Worm (Caenorhabditis elegans) whole organism, late embryonic: ENCODE data around the gene fbxb-55.

ENCODE experiments used
- F13H6.1 ChIP-seq: sonication (generic microtip); optimal IDR thresholded peaks from 2 replicates; lab custom pipeline; 2016; ENCODE audit warnings: missing genetic modification characterization, missing compliant biosample characterization
- K02D7.2 ChIP-seq: sonication (generic microtip); optimal IDR thresholded peaks from 2 replicates; lab custom pipeline; 2017; ENCODE audit warnings: mild to moderate bottlenecking, missing genetic modification characterization, missing compliant biosample characterization
- T23F11.4 ChIP-seq: fragments of 200-800 bp; sonication (Bioruptor generic); optimal IDR thresholded peaks from 2 replicates; lab custom pipeline; 2018; ENCODE audit warnings: mild to moderate bottlenecking, missing genetic modification characterization, missing compliant biosample characterization
- ceh-14 ChIP-seq: sonication (generic microtip); optimal IDR thresholded peaks from 2 replicates; lab custom pipeline; 2016; ENCODE audit warnings: missing genotype, missing genetic modification characterization, missing compliant biosample characterization
- ceh-19 ChIP-seq: fragments of 200-800 bp; sonication (Bioruptor generic); optimal IDR thresholded peaks from 2 replicates; lab custom pipeline; 2018; ENCODE audit warnings: mild to moderate bottlenecking, missing genetic modification characterization, missing compliant biosample characterization
- ceh-2 ChIP-seq: sonication (generic microtip); optimal IDR thresholded peaks from 2 replicates; lab custom pipeline; 2016; ENCODE audit warnings: missing genotype, missing genetic modification characterization, missing compliant biosample characterization
- ceh-30 ChIP-seq: fragments of 150-350 bp; optimal IDR thresholded peaks from 2 replicates; lab custom pipeline; 2014; ENCODE audit warnings: missing biosample characterization, missing genetic modification characterization
- ceh-45 ChIP-seq: fragments of 200-800 bp; sonication (Bioruptor generic); IDR thresholded peaks from 2 replicates; pipeline ENCODE4 v1.3.6; 2022; ENCODE audit warnings: missing genetic modification reagents, missing genetic modification characterization, missing compliant biosample characterization
- ceh-6 ChIP-seq: fragments of 200-800 bp; sonication (Bioruptor generic); optimal IDR thresholded peaks from 2 replicates; lab custom pipeline; 2018; ENCODE audit warnings: mild to moderate bottlenecking, missing genetic modification characterization, missing compliant biosample characterization
- ceh-9 ChIP-seq: sonication (generic microtip); optimal IDR thresholded peaks from 2 replicates; lab custom pipeline; 2016; ENCODE audit warnings: mild to moderate bottlenecking, missing genetic modification characterization, inconsistent platforms, missing compliant biosample characterization
- che-1 ChIP-seq: sonication (generic microtip); optimal IDR thresholded peaks from 2 replicates; lab custom pipeline; 2016; ENCODE audit warnings: mild to moderate bottlenecking, missing genetic modification characterization, missing compliant biosample characterization
- dmd-4 ChIP-seq: sonication (generic microtip); optimal IDR thresholded peaks from 2 replicates; lab custom pipeline; 2016; ENCODE audit warnings: borderline replicate concordance, missing genetic modification characterization, missing compliant biosample characterization
- elt-2 ChIP-seq: sonication (generic microtip); optimal IDR thresholded peaks from 2 replicates; lab custom pipeline; 2016; ENCODE audit warnings: missing genetic modification reagents, missing genetic modification characterization, missing compliant biosample characterization
- fax-1 ChIP-seq: sonication (generic microtip); optimal IDR thresholded peaks from 2 replicates; lab custom pipeline; 2016; ENCODE audit warnings: missing genotype, missing genetic modification characterization, missing compliant biosample characterization
- fkh-10 ChIP-seq: fragments of 150-350 bp; optimal IDR thresholded peaks from 2 replicates; lab custom pipeline; 2014; ENCODE audit warnings: missing biosample characterization, missing genetic modification reagents, missing genetic modification characterization
- fkh-6 ChIP-seq: sonication (generic microtip); optimal IDR thresholded peaks from 2 replicates; lab custom pipeline; 2016; ENCODE audit warnings: missing genetic modification characterization, missing compliant biosample characterization
- gmeb-2 ChIP-seq: sonication (generic microtip); optimal IDR thresholded peaks from 2 replicates; lab custom pipeline; 2016; ENCODE audit warnings: missing genetic modification characterization, inconsistent platforms, missing compliant biosample characterization
- hlh-15 ChIP-seq: sonication (generic microtip); optimal IDR thresholded peaks from 2 replicates; lab custom pipeline; 2016; ENCODE audit warnings: missing genetic modification characterization, missing compliant biosample characterization
- hlh-30 ChIP-seq: sonication (generic microtip); optimal IDR thresholded peaks from 2 replicates; lab custom pipeline; 2017; ENCODE audit warnings: antibody characterized with exemption, missing genetic modification characterization, missing compliant biosample characterization; ENCODE audit not compliant: insufficient read depth
- hlh-8 ChIP-seq: sonication (generic microtip); optimal IDR thresholded peaks from 2 replicates; lab custom pipeline; 2016; ENCODE audit warnings: missing genotype, missing genetic modification characterization, missing compliant biosample characterization
- lim-6 ChIP-seq: sonication (generic microtip); optimal IDR thresholded peaks from 2 replicates; lab custom pipeline; 2016; ENCODE audit warnings: missing genetic modification characterization, missing compliant biosample characterization
- nfya-1 ChIP-seq: sonication (generic microtip); optimal IDR thresholded peaks from 2 replicates; lab custom pipeline; 2017; ENCODE audit warnings: missing genetic modification characterization, mild to moderate bottlenecking, missing compliant biosample characterization, antibody characterized with exemption, moderate library complexity
- nhr-11 ChIP-seq: fragments of 150-350 bp; optimal IDR thresholded peaks from 2 replicates; lab custom pipeline; 2014; ENCODE audit warnings: missing biosample characterization, missing genetic modification characterization
- nhr-232 ChIP-seq: sonication (generic microtip); optimal IDR thresholded peaks from 2 replicates; lab custom pipeline; 2016; ENCODE audit warnings: missing genetic modification characterization, missing compliant biosample characterization
- npax-4 ChIP-seq: sonication (generic microtip); optimal IDR thresholded peaks from 2 replicates; lab custom pipeline; 2016; ENCODE audit warnings: missing genetic modification characterization, missing compliant biosample characterization
- odd-2 ChIP-seq: sonication (generic microtip); optimal IDR thresholded peaks from 2 replicates; lab custom pipeline; 2017; ENCODE audit warnings: antibody characterized with exemption, mild to moderate bottlenecking, missing genetic modification characterization, missing compliant biosample characterization
- pag-3 ChIP-seq: sonication (generic microtip); optimal IDR thresholded peaks from 2 replicates; lab custom pipeline; 2016; ENCODE audit warnings: missing compliant biosample characterization, missing genetic modification characterization, borderline replicate concordance
- pax-1 ChIP-seq: fragments of 150-350 bp; optimal IDR thresholded peaks from 2 replicates; lab custom pipeline; 2014; ENCODE audit warnings: missing biosample characterization, missing genetic modification characterization
- pha-4 ChIP-seq: fragments of 150-350 bp; optimal IDR thresholded peaks from 2 replicates; lab custom pipeline; 2018; ENCODE audit warnings: missing biosample characterization, missing genetic modification reagents, missing genetic modification characterization
- pros-1 ChIP-seq: fragments of 150-350 bp; optimal IDR thresholded peaks from 2 replicates; lab custom pipeline; 2014; ENCODE audit warnings: missing biosample characterization, missing genetic modification reagents, missing genetic modification characterization
- rnt-1 ChIP-seq: sonication (generic microtip); optimal IDR thresholded peaks from 2 replicates; lab custom pipeline; 2016; ENCODE audit warnings: missing genetic modification characterization, missing compliant biosample characterization
- tbx-2 ChIP-seq: sonication (generic microtip); optimal IDR thresholded peaks from 2 replicates; lab custom pipeline; 2016; ENCODE audit warnings: missing genetic modification characterization, missing compliant biosample characterization
- tbx-7 ChIP-seq: sonication (generic microtip); optimal IDR thresholded peaks from 2 replicates; lab custom pipeline; 2016; ENCODE audit warnings: missing genotype, missing genetic modification characterization, missing compliant biosample characterization
- ttx-3 ChIP-seq: sonication (generic microtip); optimal IDR thresholded peaks from 2 replicates; lab custom pipeline; 2016; ENCODE audit warnings: missing genetic modification reagents, missing genetic modification characterization, missing compliant biosample characterization
- unc-3 ChIP-seq, 2 experiments: fragments of 200-800 bp in 1 of 2; sonication (Bioruptor generic) in 1 of 2; sonication (generic microtip) in 1 of 2; conservative IDR thresholded peaks in 1 of 2; optimal IDR thresholded peaks in 1 of 2; 2 replicates each; pipeline versions ENCODE4 v1.3.6 to Lab custom; 2016 to 2022; ENCODE audit warnings: missing compliant biosample characterization in 2 of 2, missing genetic modification characterization in 2 of 2, missing genetic modification reagents in 1 of 2
- unc-42 ChIP-seq: sonication (generic microtip); optimal IDR thresholded peaks from 2 replicates; lab custom pipeline; 2016; ENCODE audit warnings: missing genotype, missing genetic modification characterization, missing compliant biosample characterization

Gene fbxb-55

ce11 chrIV:4096940-4097339 is 28.4 kb downstream of the fbxb-55 start:
- TF ChIP-seq ceh-6 (GFP tag; lab: Kevin White, UChicago) (no peak), tbx-7 (tag; lab: Kevin White, UChicago) (no peak), nhr-232 (tag; lab: Kevin White, UChicago) (no peak), unc-42 (tag; lab: Kevin White, UChicago) (no peak), hlh-30 (tag; lab: Kevin White, UChicago) (no peak), ceh-45 (no peak), K02D7.2 (tag; lab: Kevin White, UChicago) (no peak), ceh-2 (tag; lab: Kevin White, UChicago) (no peak), gmeb-2 (tag; lab: Kevin White, UChicago) (no peak), ttx-3 (tag; lab: Kevin White, UChicago) (no peak), dmd-4 (no peak), nfya-1 (tag; lab: Kevin White, UChicago) (no peak), T23F11.4 (no peak), ceh-19 (GFP tag; lab: Kevin White, UChicago) (no peak), ceh-30 (no peak), nhr-11 (no peak), tbx-2 (tag; lab: Kevin White, UChicago) (no peak), fkh-6 (no peak), F13H6.1 (tag; lab: Kevin White, UChicago) (no peak)

- no peak for TF ChIP-seq ttx-3 (tag; lab: Kevin White, UChicago)
- no peak for TF ChIP-seq gmeb-2 (tag; lab: Kevin White, UChicago)
- no peak for TF ChIP-seq npax-4 (tag; lab: Kevin White, UChicago)
- no peak for TF ChIP-seq odd-2 (tag; lab: Kevin White, UChicago)
- TF ChIP-seq fax-1: no peak
- TF ChIP-seq hlh-30 (tag; lab: Kevin White, UChicago): no peak
- no peak for TF ChIP-seq ceh-6 (GFP tag; lab: Kevin White, UChicago)
- TF ChIP-seq pros-1: no peak
- no peak for TF ChIP-seq che-1
- no peak for TF ChIP-seq pax-1
- TF ChIP-seq hlh-15 (tag; lab: Kevin White, UChicago): no peak
- TF ChIP-seq unc-3 (GFP tag; conservative IDR thresholded peaks at IDR 0.05; lab: Robert Waterston, UW): no peak
- TF ChIP-seq unc-3 (tag; optimal IDR thresholded peaks at IDR 0.05; lab: Kevin White, UChicago): no peak
- no peak for TF ChIP-seq hlh-8 (tag; lab: Kevin White, UChicago)
- no peak for TF ChIP-seq tbx-7 (tag; lab: Kevin White, UChicago)
- no peak for TF ChIP-seq tbx-2 (tag; lab: Kevin White, UChicago)
- no peak for TF ChIP-seq pag-3 (tag; lab: Kevin White, UChicago)
- no peak for TF ChIP-seq rnt-1 (tag; lab: Kevin White, UChicago)
- no peak for TF ChIP-seq elt-2 (tag; lab: Kevin White, UChicago)
- TF ChIP-seq pha-4 (tag; lab: Kevin White, UChicago): no peak
- no peak for TF ChIP-seq dmd-4
Measured at ce11 chrIV:4099773-4100172, 31.2 kb downstream of the fbxb-55 start.

ce11 chrIV:4102720-4103119 is 34.1 kb downstream of the fbxb-55 start, which contains the start of gene ubc-1:
Gene ubc-1 (plus strand): TSS chrIV:4103020.
- no peak for TF ChIP-seq nhr-11
- no peak for TF ChIP-seq ceh-9 (tag; lab: Kevin White, UChicago)
- no peak for TF ChIP-seq fkh-10
- no peak for TF ChIP-seq lim-6
- TF ChIP-seq pha-4 (tag; lab: Kevin White, UChicago): no peak

DNA sequence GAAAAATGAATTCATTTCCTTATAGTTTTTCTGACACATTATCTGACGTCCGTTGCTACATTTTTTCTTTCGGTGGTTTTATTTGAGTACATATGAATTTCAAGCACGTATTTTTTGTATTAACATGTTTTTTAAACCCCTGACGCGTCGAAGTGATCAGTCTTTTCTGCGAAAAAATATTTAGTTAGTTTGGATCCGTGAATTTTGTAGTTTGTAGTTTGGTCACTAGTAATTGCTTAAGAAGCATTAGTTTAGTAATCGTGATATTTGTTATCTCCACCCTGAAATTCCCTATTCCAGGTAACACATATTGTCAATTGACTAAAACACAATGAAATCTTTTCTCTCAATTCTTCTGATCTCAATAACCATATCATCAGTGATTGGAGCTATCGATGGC is 40.2 kb downstream of the fbxb-55 start, which contains the start of gene C35B1.7:
TSS of gene C35B1.7 (plus strand) at position 301 of the 400 bp plus-strand sequence.
- TF ChIP-seq nfya-1 (tag; lab: Kevin White, UChicago): no peak
- no peak for TF ChIP-seq ceh-14 (tag; lab: Kevin White, UChicago)
- no peak for TF ChIP-seq fkh-6
- TF ChIP-seq ceh-45: no peak
- TF ChIP-seq nhr-232 (tag; lab: Kevin White, UChicago): no peak
